Worm (Caenorhabditis elegans) whole organism, midembryonic: ENCODE results near the gene T22B7.4.

Experiments used
- T22C8.4 ChIP-seq: fragments of 200-800 bp; sonication (Bioruptor generic); IDR thresholded peaks from 2 replicates; pipeline ENCODE4 v1.3.6; 2022; ENCODE audit warnings: missing genetic modification characterization, missing compliant biosample characterization
- cog-1 ChIP-seq: sonication (generic microtip); optimal IDR thresholded peaks from 2 replicates; lab custom pipeline; 2016; ENCODE audit warnings: missing genetic modification characterization, missing compliant biosample characterization
- flt-1 ChIP-seq: fragments of 200-800 bp; sonication (Bioruptor generic); IDR thresholded peaks from 2 replicates; pipeline ENCODE4 v1.3.6; 2022; ENCODE audit warnings: missing genetic modification characterization, missing compliant biosample characterization
- klf-2 ChIP-seq: fragments of 200-800 bp; sonication (Bioruptor generic); conservative IDR thresholded peaks from 2 replicates; pipeline ENCODE4 v1.3.6; 2022; ENCODE audit warnings: missing genetic modification reagents, missing genetic modification characterization, missing compliant biosample characterization
- med-1 ChIP-seq: sonication (generic microtip); optimal IDR thresholded peaks from 2 replicates; lab custom pipeline; 2017; ENCODE audit warnings: missing genetic modification characterization, mild to moderate bottlenecking, missing compliant biosample characterization, antibody characterized with exemption, missing genetic modification reagents; ENCODE audit not compliant: insufficient read depth
- ref-1 ChIP-seq: fragments of 200-800 bp; sonication (Bioruptor generic); conservative IDR thresholded peaks from 2 replicates; pipeline ENCODE4 v1.3.6; 2022; ENCODE audit warnings: missing genetic modification reagents, missing genetic modification characterization, missing compliant biosample characterization
- tab-1 ChIP-seq: fragments of 200-800 bp; sonication (Bioruptor generic); IDR thresholded peaks from 2 replicates; pipeline ENCODE4 v1.3.6; 2022; ENCODE audit warnings: missing genetic modification characterization, missing compliant biosample characterization
- ztf-23 ChIP-seq: fragments of 200-800 bp; sonication (Bioruptor generic); IDR thresholded peaks from 2 replicates; pipeline ENCODE4 v1.3.6; 2022; ENCODE audit warnings: missing genetic modification reagents, missing genetic modification characterization, missing compliant biosample characterization
- ztf-29 ChIP-seq: fragments of 200-800 bp; sonication (Bioruptor generic); IDR thresholded peaks from 2 replicates; pipeline ENCODE4 v1.3.6; 2022; ENCODE audit warnings: missing genetic modification reagents, missing genetic modification characterization, missing compliant biosample characterization

T22B7.4 gene

DNA sequence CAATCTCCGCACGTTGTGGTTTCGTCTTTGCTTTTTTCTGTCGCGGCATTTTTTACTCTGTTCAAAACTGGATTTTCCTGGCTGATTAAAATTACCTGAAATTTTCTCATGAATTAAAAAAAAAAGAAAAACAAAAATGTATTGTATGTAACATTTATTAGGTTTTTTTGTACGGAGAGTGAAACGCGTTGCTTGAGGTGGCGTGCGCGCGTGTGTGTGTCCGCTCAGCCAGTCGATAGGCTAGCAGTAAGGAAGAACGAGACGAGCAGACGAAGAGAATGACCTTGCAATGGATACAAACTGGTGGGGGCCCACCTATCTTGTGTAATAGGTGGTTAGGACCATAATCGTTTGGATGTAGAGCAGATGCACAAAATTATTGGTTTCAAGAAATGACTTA lies at the start of gene T22B7.4:
Gene T22B7.4 (minus strand): TSS at position 101 of the 400 bp plus-strand sequence.
- TF ChIP-seq tab-1 (GFP tag; lab: Robert Waterston, UW), result no peak
- no peak for TF ChIP-seq flt-1 (GFP tag; lab: Robert Waterston, UW)
- TF ChIP-seq ref-1, result no peak
- no peak for TF ChIP-seq klf-2
- no peak for TF ChIP-seq ztf-23 (GFP tag; lab: Robert Waterston, UW)
- no peak for TF ChIP-seq T22C8.4 (GFP tag; lab: Robert Waterston, UW)

DNA sequence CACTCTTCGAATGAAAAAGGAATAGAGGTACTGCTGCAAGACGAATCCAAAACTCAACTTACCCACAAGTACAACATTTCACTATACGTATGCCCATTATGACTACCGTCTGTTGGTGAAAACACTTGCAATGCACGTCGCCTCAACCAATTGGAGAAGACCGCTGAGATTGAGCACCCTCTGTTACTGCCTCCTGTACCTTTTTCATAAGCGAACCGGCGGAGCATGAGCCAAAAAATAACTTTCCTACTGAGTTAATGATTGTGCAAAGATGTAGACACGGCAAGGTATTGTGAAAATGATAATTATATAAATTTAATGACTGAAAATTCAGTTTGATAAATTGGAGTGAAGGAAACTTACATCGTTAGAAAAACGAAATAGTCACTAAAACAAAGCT lies 47.9 kb upstream of the T22B7.4 start:
- no peak for TF ChIP-seq T22C8.4 (GFP tag; lab: Robert Waterston, UW)
- TF ChIP-seq med-1 (GFP tag; lab: Kevin White, UChicago), result no peak
- TF ChIP-seq flt-1 (GFP tag; lab: Robert Waterston, UW), result no peak

DNA sequence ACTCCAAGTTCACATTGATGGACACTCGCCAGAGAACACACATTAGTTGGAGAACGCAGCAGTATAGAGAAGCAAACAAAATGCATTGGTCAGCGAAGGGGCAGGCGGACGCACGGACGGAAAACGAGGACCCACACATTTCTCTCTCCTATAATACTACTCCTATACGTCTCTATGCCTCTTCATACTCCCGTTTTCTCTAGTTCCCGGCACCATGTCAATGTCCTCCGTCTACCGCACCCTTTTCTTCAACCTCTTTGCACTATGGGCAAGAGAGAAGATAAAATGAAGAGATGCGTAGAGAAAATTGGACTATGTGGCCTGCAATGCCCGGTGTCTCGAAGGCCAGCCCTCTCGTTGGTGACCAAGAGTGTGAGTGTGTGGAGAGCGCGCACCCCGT lies 44.9 kb upstream of the T22B7.4 start, which contains the start of gene set-20:
Gene set-20 (minus strand): TSS at position 94 of the 400 bp plus-strand sequence.
- peak; percentile 69 for TF ChIP-seq flt-1 (GFP tag; lab: Robert Waterston, UW)
- no peak for TF ChIP-seq T22C8.4 (GFP tag; lab: Robert Waterston, UW)
- TF ChIP-seq cog-1 (tag; lab: Kevin White, UChicago), result peak; percentile 87
- TF ChIP-seq med-1 (GFP tag; lab: Kevin White, UChicago), result no peak
- TF ChIP-seq tab-1 (GFP tag; lab: Robert Waterston, UW), result no peak
- TF ChIP-seq ref-1, result no peak
- TF ChIP-seq ztf-23 (GFP tag; lab: Robert Waterston, UW), result no peak
- TF ChIP-seq klf-2, result no peak

DNA sequence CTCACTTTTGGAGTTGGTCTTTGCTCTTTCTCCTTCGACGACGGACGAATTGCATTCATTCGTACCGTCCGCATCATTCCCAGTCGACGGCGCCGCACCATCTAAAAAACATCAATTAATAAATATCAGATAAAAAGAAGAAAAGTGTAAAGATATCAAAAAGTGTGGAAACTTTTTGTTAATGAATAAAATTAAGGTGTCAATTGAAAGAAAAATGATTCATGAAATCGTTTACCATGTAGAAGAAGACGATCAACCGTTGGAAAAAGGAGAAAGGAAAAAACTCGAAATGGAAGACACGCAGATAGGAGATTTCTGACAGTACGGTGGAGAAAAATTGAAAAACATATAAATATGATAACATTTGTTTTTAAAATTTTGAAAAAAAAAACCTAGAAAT lies 38.9 kb upstream of the T22B7.4 start, which contains the start of gene set-19:
Gene set-19 (minus strand): TSS at position 101 of the 400 bp plus-strand sequence.
- no peak for TF ChIP-seq klf-2
- TF ChIP-seq ztf-23 (GFP tag; lab: Robert Waterston, UW), result no peak
- no peak for TF ChIP-seq tab-1 (GFP tag; lab: Robert Waterston, UW)
- TF ChIP-seq med-1 (GFP tag; lab: Kevin White, UChicago), result no peak
- TF ChIP-seq T22C8.4 (GFP tag; lab: Robert Waterston, UW), result no peak
- no peak for TF ChIP-seq flt-1 (GFP tag; lab: Robert Waterston, UW)
- no peak for TF ChIP-seq cog-1 (tag; lab: Kevin White, UChicago)
- no peak for TF ChIP-seq ref-1

DNA sequence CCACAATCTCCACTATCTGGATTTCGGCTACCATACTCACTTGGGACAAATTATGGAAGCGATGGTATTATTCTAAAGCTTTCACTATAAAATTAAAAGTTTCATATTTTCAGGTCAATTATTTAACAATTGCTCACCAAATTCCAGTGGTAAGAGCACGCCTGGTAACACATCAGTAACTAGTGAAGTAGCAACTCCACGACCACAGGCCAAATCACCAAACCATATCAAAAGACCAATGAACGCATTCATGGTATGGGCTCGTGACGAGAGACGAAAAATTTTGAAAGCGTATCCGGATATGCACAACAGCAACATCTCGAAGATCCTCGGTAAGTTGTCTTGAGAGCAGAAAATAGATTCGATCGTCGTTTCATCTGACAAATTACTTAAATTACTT lies 31.4 kb upstream of the T22B7.4 start:
- TF ChIP-seq cog-1 (tag; lab: Kevin White, UChicago) (no peak), tab-1 (GFP tag; lab: Robert Waterston, UW) (no peak), ztf-23 (GFP tag; lab: Robert Waterston, UW) (no peak), ref-1 (no peak), flt-1 (GFP tag; lab: Robert Waterston, UW) (no peak), med-1 (GFP tag; lab: Kevin White, UChicago) (no peak), ztf-29 (GFP tag; lab: Robert Waterston, UW) (no peak), klf-2 (no peak)

DNA sequence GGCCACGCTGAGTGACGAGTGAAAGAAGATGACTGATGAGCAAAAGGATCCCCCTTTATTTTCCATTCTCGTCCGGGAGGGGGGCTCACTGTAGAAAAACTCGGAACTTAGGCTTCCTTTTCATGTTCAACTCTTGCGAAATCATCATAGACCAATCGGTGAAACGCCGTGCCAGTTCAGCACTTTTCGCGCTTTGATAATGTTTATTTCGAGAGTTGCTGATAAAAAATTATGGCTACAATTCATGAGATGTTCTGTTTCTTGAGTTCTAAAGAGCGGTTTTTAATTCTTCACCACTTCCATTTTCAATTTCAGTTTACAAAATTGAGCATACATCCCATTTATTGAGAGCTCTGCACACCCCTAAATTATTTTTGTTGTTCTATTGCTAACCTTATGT lies 29.6 kb upstream of the T22B7.4 start:
- TF ChIP-seq ztf-23 (GFP tag; lab: Robert Waterston, UW), result no peak
- no peak for TF ChIP-seq tab-1 (GFP tag; lab: Robert Waterston, UW)
- no peak for TF ChIP-seq flt-1 (GFP tag; lab: Robert Waterston, UW)
- TF ChIP-seq cog-1 (tag; lab: Kevin White, UChicago), result no peak
- no peak for TF ChIP-seq ztf-29 (GFP tag; lab: Robert Waterston, UW)
- TF ChIP-seq T22C8.4 (GFP tag; lab: Robert Waterston, UW), result no peak
- TF ChIP-seq klf-2, result no peak
- no peak for TF ChIP-seq ref-1
- TF ChIP-seq med-1 (GFP tag; lab: Kevin White, UChicago), result no peak

DNA sequence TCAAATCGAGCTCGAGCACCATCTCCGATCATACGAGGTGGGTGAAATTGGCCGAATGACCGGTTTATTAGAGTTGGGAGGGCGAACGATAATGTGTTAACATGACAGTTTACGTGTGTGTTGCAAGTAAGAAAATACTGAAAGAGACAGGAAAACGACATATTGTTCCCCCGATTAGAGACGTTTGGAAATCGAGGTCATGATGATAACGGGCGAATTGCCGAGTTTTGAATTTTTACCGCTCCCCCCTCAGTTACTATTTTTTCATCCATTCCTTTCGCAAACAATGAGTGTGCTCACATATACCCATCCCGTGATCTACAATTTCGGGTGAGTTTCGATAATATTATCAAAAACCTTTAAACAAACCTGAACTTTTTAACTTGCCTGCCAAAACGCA lies 28.5 kb upstream of the T22B7.4 start:
- TF ChIP-seq ztf-23 (GFP tag; lab: Robert Waterston, UW) (no peak), flt-1 (GFP tag; lab: Robert Waterston, UW) (no peak), T22C8.4 (GFP tag; lab: Robert Waterston, UW) (no peak), ztf-29 (GFP tag; lab: Robert Waterston, UW) (no peak), ref-1 (no peak), klf-2 (no peak), tab-1 (GFP tag; lab: Robert Waterston, UW) (no peak), med-1 (GFP tag; lab: Kevin White, UChicago) (no peak), cog-1 (tag; lab: Kevin White, UChicago) (no peak)

DNA sequence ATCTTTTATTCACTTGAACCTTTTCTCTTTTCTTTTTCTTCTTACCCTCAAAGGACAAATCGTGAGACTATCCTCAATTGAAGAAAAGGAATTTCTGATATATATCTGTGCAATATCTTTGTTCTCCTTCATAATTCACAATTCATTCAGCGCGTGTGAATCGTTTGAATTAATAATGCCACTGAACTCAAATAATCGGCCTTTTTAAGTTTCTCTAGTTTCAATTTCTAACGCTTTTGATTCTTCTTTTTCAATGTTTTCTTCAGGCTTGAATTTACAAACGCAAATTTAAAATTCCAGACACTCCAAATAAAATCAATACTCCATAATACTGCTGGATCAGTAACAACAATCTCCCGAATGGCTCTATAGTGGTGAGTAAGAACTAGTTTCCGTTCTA lies 22.3 kb upstream of the T22B7.4 start, which contains the start of gene egl-13:
Gene egl-13 (plus strand): TSS at position 301 of the 400 bp plus-strand sequence.
- TF ChIP-seq klf-2, result no peak
- no peak for TF ChIP-seq tab-1 (GFP tag; lab: Robert Waterston, UW)
- no peak for TF ChIP-seq flt-1 (GFP tag; lab: Robert Waterston, UW)
- no peak for TF ChIP-seq cog-1 (tag; lab: Kevin White, UChicago)
- no peak for TF ChIP-seq med-1 (GFP tag; lab: Kevin White, UChicago)
- TF ChIP-seq ztf-29 (GFP tag; lab: Robert Waterston, UW), result no peak
- TF ChIP-seq T22C8.4 (GFP tag; lab: Robert Waterston, UW), result no peak
- no peak for TF ChIP-seq ztf-23 (GFP tag; lab: Robert Waterston, UW)
- TF ChIP-seq ref-1, result no peak

DNA sequence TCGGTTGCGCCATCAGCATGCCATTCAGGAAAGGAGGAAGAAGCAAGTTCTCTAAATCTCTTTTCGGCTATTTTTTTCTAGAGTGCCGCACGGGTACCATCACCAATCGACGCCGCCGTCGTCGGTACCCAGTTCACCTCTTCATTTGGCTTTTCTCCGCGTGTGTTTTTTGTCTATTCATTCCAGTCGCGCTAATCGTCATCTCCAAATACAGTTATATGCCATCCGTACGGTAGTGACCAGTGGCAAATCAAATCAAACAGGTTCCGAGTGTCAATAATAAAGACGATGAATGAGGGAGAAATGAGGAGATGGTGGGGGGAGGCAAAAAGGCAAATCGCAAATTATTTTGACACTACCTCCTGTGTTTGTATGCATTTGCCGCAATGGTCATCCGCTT lies 20.0 kb upstream of the T22B7.4 start:
- TF ChIP-seq cog-1 (tag; lab: Kevin White, UChicago) (no peak), T22C8.4 (GFP tag; lab: Robert Waterston, UW) (no peak), ztf-23 (GFP tag; lab: Robert Waterston, UW) (no peak)

DNA sequence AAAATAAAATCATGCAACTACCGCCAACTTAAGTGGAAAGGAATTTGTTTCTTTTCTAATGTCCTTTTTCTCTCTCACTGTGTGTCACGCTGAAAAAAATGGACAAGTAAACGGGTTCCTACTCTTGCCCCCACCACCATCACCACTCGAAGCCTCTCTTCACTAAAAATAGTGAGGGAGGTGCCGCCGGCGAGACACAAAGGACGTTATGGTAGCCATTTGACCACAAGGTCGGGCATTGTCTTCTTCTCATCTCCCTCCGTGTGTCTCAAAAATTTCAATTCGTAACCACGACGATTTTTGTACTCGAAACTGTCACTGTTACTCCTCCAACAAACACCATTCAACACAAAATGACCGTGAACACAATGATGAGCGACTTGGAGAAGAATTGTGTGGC lies 18.4 kb upstream of the T22B7.4 start, which contains the start of gene T22B7.22:
Gene T22B7.22 (plus strand): TSS at position 354 of the 400 bp plus-strand sequence.
- TF ChIP-seq ref-1, result no peak
- TF ChIP-seq flt-1 (GFP tag; lab: Robert Waterston, UW), result no peak
- TF ChIP-seq T22C8.4 (GFP tag; lab: Robert Waterston, UW), result no peak
- no peak for TF ChIP-seq ztf-29 (GFP tag; lab: Robert Waterston, UW)
- no peak for TF ChIP-seq tab-1 (GFP tag; lab: Robert Waterston, UW)
- no peak for TF ChIP-seq cog-1 (tag; lab: Kevin White, UChicago)
- no peak for TF ChIP-seq med-1 (GFP tag; lab: Kevin White, UChicago)
- TF ChIP-seq klf-2, result no peak
- TF ChIP-seq ztf-23 (GFP tag; lab: Robert Waterston, UW), result no peak
